Fruit fly (Drosophila melanogaster): ENCODE results near the gene ninaA.
A peak's percentile ranks its signal among the peaks of the same experiment; 100 is the strongest.

The ninaA gene

dm6 chr2L:845341-846004 lies 31.6 kb upstream of the ninaA start (continued):
- TF ChIP-seq CG3995 (GFP tag; optimal IDR thresholded peaks at IDR 0.05) = peak; percentile 31
- peak; percentile 95 for TF ChIP-seq Rfx (GFP tag; IDR thresholded peaks at IDR 0.05)
- peak; percentile 78 for TF ChIP-seq CG31441 (GFP tag; IDR thresholded peaks at IDR 0.05)
- TF ChIP-seq CG10147 (GFP tag; optimal IDR thresholded peaks at IDR 0.05) = peak; percentile 83
- peak; percentile 54 for TF ChIP-seq vfl (GFP tag; optimal IDR thresholded peaks at IDR 0.05)
- TF ChIP-seq CG7928 (GFP tag; optimal IDR thresholded peaks at IDR 0.05) = peak; percentile 52
- peak; percentile 86 for TF ChIP-seq chn (GFP tag; optimal IDR thresholded peaks at IDR 0.05)
- TF ChIP-seq CG6689 (GFP tag; IDR thresholded peaks at IDR 0.05) = peak; percentile 85
- TF ChIP-seq her (GFP tag; optimal IDR thresholded peaks at IDR 0.05) = peak; percentile 87
- TF ChIP-seq Nf-YC (tag; optimal IDR thresholded peaks at IDR 0.05) = peak; percentile 77
- peak; percentile 69 for TF ChIP-seq CG17802 (tag; optimal IDR thresholded peaks at IDR 0.05)
- no peak for TF ChIP-seq CG16813 (GFP tag; IDR thresholded peaks at IDR 0.05; ENCODE audit: partially characterized antibody)
- TF ChIP-seq bcd (GFP tag; optimal IDR thresholded peaks at IDR 0.05) = peak; percentile 86
- TF ChIP-seq wek (GFP tag; optimal IDR thresholded peaks at IDR 0.05) = peak; percentile 78
- TF ChIP-seq pros (GFP tag; optimal IDR thresholded peaks at IDR 0.05) = no peak
- peak; percentile 82 for TF ChIP-seq caup (GFP tag; optimal IDR thresholded peaks at IDR 0.05; ENCODE audit: severe bottlenecking)
- no peak for TF ChIP-seq CG14860 (GFP tag; IDR thresholded peaks at IDR 0.05; ENCODE audit: partially characterized antibody)
- no peak for TF ChIP-seq Scr (GFP tag; IDR thresholded peaks at IDR 0.05; ENCODE audit: partially characterized antibody)
- peak; percentile 59 for TF ChIP-seq salm (tag; optimal IDR thresholded peaks at IDR 0.05)
- peak; percentile 72 for TF ChIP-seq CG9876 (GFP tag; optimal IDR thresholded peaks at IDR 0.05)
- TF ChIP-seq slou (GFP tag; optimal IDR thresholded peaks at IDR 0.05) = peak; percentile 44
- TF ChIP-seq CG3163 (GFP tag; optimal IDR thresholded peaks at IDR 0.05) = peak; percentile 86
- peak; percentile 34 for TF ChIP-seq ash1 (GFP tag; optimal IDR thresholded peaks at IDR 0.05)
- TF ChIP-seq ATbp (GFP tag; optimal IDR thresholded peaks at IDR 0.05) = peak; percentile 87
- TF ChIP-seq chif (GFP tag; optimal IDR thresholded peaks at IDR 0.05) = peak; percentile 85 to 87
- TF ChIP-seq lola (GFP tag; optimal IDR thresholded peaks at IDR 0.05) = peak in 1 of 3 experiments; percentile 32
- TF ChIP-seq Atf6 (GFP tag; IDR thresholded peaks at IDR 0.05) = peak; percentile 87
- peak; percentile 75 for TF ChIP-seq CG15601 (tag; optimal IDR thresholded peaks at IDR 0.05)
- TF ChIP-seq lbe (GFP tag; optimal IDR thresholded peaks at IDR 0.05) = peak; percentile 26
- TF ChIP-seq YL-1 (GFP tag; optimal IDR thresholded peaks at IDR 0.05) = peak; percentile 62
- peak; percentile 81 for TF ChIP-seq CG18764 (GFP tag; optimal IDR thresholded peaks at IDR 0.05)
- peak; percentile 85 for TF ChIP-seq ERR (GFP tag; optimal IDR thresholded peaks at IDR 0.05)
- peak; percentile 64 for TF ChIP-seq gsb-n (tag; optimal IDR thresholded peaks at IDR 0.05)
- TF ChIP-seq ssp (GFP tag; IDR thresholded peaks at IDR 0.05) = peak; percentile 80
- TF ChIP-seq ara (GFP tag; IDR thresholded peaks at IDR 0.05) = peak; percentile 86
- TF ChIP-seq CG15269 (tag; optimal IDR thresholded peaks at IDR 0.05) = peak; percentile 90
- peak; percentile 7 for TF ChIP-seq CG17912 (GFP tag; optimal IDR thresholded peaks at IDR 0.05)
- peak; percentile 73 for TF ChIP-seq CG8388 (GFP tag; optimal IDR thresholded peaks at IDR 0.05)
- TF ChIP-seq CG12769 (tag; optimal IDR thresholded peaks at IDR 0.05) = peak; percentile 95
- TF ChIP-seq chinmo (GFP tag; IDR thresholded peaks at IDR 0.05; ENCODE audit: partially characterized antibody) = peak; percentile 83; the same call in 3 of the 4 replicates
- peak; percentile 66 for TF ChIP-seq NC2α (GFP tag; optimal IDR thresholded peaks at IDR 0.05)
- no peak for TF ChIP-seq CG7963 (GFP tag; IDR thresholded peaks at IDR 0.05; ENCODE audit: partially characterized antibody)
- TF ChIP-seq Mes4 (GFP tag; optimal IDR thresholded peaks at IDR 0.05) = peak; percentile 77
- peak; percentile 85 for TF ChIP-seq CG4730 (GFP tag; IDR thresholded peaks at IDR 0.05)
- peak; percentile 76 for TF ChIP-seq rib (GFP tag; IDR thresholded peaks at IDR 0.05)
- TF ChIP-seq Max (GFP tag; optimal IDR thresholded peaks at IDR 0.05) = peak; percentile 62

Data from whole organism, embryonic.